Worm (Caenorhabditis elegans) whole organism, late embryonic: ENCODE results near the gene C03H5.9.

Experiments used
- C08G9.2 ChIP-seq: sonication (generic microtip); optimal IDR thresholded peaks from 2 replicates; lab custom pipeline; 2016; ENCODE audit warnings: mild to moderate bottlenecking, missing genetic modification characterization, moderate library complexity, missing compliant biosample characterization
- Y22D7AL.16 ChIP-seq: sonication (generic microtip); optimal IDR thresholded peaks from 2 replicates; lab custom pipeline; 2016; ENCODE audit warnings: missing genetic modification characterization, missing compliant biosample characterization
- ceh-14 ChIP-seq: sonication (generic microtip); optimal IDR thresholded peaks from 2 replicates; lab custom pipeline; 2016; ENCODE audit warnings: missing genotype, missing genetic modification characterization, missing compliant biosample characterization
- ceh-2 ChIP-seq: sonication (generic microtip); optimal IDR thresholded peaks from 2 replicates; lab custom pipeline; 2016; ENCODE audit warnings: missing genotype, missing genetic modification characterization, missing compliant biosample characterization
- ceh-22 ChIP-seq: sonication (generic microtip); optimal IDR thresholded peaks from 2 replicates; lab custom pipeline; 2017; ENCODE audit warnings: missing biosample characterization, missing genetic modification characterization
- ceh-24 ChIP-seq: sonication (generic microtip); optimal IDR thresholded peaks from 2 replicates; lab custom pipeline; 2016; ENCODE audit warnings: mild to moderate bottlenecking, missing genetic modification characterization, missing compliant biosample characterization
- ceh-34 ChIP-seq: sonication (generic microtip); optimal IDR thresholded peaks from 2 replicates; lab custom pipeline; 2016; ENCODE audit warnings: mild to moderate bottlenecking, missing genetic modification characterization, missing compliant biosample characterization
- ceh-45 ChIP-seq: fragments of 200-800 bp; sonication (Bioruptor generic); IDR thresholded peaks from 2 replicates; pipeline ENCODE4 v1.3.6; 2022; ENCODE audit warnings: missing genetic modification reagents, missing genetic modification characterization, missing compliant biosample characterization
- ceh-48 ChIP-seq: sonication (generic microtip); optimal IDR thresholded peaks from 2 replicates; lab custom pipeline; 2016; ENCODE audit warnings: missing genetic modification characterization, inconsistent platforms, missing compliant biosample characterization
- ceh-6 ChIP-seq: fragments of 200-800 bp; sonication (Bioruptor generic); optimal IDR thresholded peaks from 2 replicates; lab custom pipeline; 2018; ENCODE audit warnings: mild to moderate bottlenecking, missing genetic modification characterization, missing compliant biosample characterization
- che-1 ChIP-seq: sonication (generic microtip); optimal IDR thresholded peaks from 2 replicates; lab custom pipeline; 2016; ENCODE audit warnings: mild to moderate bottlenecking, missing genetic modification characterization, missing compliant biosample characterization
- dve-1 ChIP-seq: sonication (generic microtip); optimal IDR thresholded peaks from 2 replicates; lab custom pipeline; 2017; ENCODE audit warnings: antibody characterized with exemption, mild to moderate bottlenecking, missing genetic modification characterization, missing compliant biosample characterization
- elt-2 ChIP-seq: sonication (generic microtip); optimal IDR thresholded peaks from 2 replicates; lab custom pipeline; 2016; ENCODE audit warnings: missing genetic modification reagents, missing genetic modification characterization, missing compliant biosample characterization
- elt-4 ChIP-seq: sonication (generic microtip); optimal IDR thresholded peaks from 2 replicates; lab custom pipeline; 2016; ENCODE audit warnings: missing genetic modification characterization, missing compliant biosample characterization
- eyg-1 ChIP-seq: sonication (generic microtip); optimal IDR thresholded peaks from 2 replicates; lab custom pipeline; 2016; ENCODE audit warnings: missing genotype, missing genetic modification characterization, missing compliant biosample characterization
- fax-1 ChIP-seq: sonication (generic microtip); optimal IDR thresholded peaks from 2 replicates; lab custom pipeline; 2016; ENCODE audit warnings: missing genotype, missing genetic modification characterization, missing compliant biosample characterization
- fkh-10 ChIP-seq: fragments of 150-350 bp; optimal IDR thresholded peaks from 2 replicates; lab custom pipeline; 2014; ENCODE audit warnings: missing biosample characterization, missing genetic modification reagents, missing genetic modification characterization
- gmeb-2 ChIP-seq: sonication (generic microtip); optimal IDR thresholded peaks from 2 replicates; lab custom pipeline; 2016; ENCODE audit warnings: missing genetic modification characterization, inconsistent platforms, missing compliant biosample characterization
- hlh-30 ChIP-seq: sonication (generic microtip); optimal IDR thresholded peaks from 2 replicates; lab custom pipeline; 2017; ENCODE audit warnings: antibody characterized with exemption, missing genetic modification characterization, missing compliant biosample characterization; ENCODE audit not compliant: insufficient read depth
- hlh-8 ChIP-seq: sonication (generic microtip); optimal IDR thresholded peaks from 2 replicates; lab custom pipeline; 2016; ENCODE audit warnings: missing genotype, missing genetic modification characterization, missing compliant biosample characterization
- lim-6 ChIP-seq: sonication (generic microtip); optimal IDR thresholded peaks from 2 replicates; lab custom pipeline; 2016; ENCODE audit warnings: missing genetic modification characterization, missing compliant biosample characterization
- madf-2 ChIP-seq: sonication (generic microtip); optimal IDR thresholded peaks from 2 replicates; lab custom pipeline; 2017; ENCODE audit warnings: missing genetic modification characterization, missing compliant biosample characterization
- mec-3 ChIP-seq: sonication (generic microtip); optimal IDR thresholded peaks from 2 replicates; lab custom pipeline; 2016; ENCODE audit warnings: borderline replicate concordance, missing genetic modification characterization, missing compliant biosample characterization
- nfya-1 ChIP-seq: sonication (generic microtip); optimal IDR thresholded peaks from 2 replicates; lab custom pipeline; 2017; ENCODE audit warnings: missing genetic modification characterization, mild to moderate bottlenecking, missing compliant biosample characterization, antibody characterized with exemption, moderate library complexity
- odd-2 ChIP-seq: sonication (generic microtip); optimal IDR thresholded peaks from 2 replicates; lab custom pipeline; 2017; ENCODE audit warnings: antibody characterized with exemption, mild to moderate bottlenecking, missing genetic modification characterization, missing compliant biosample characterization
- pag-3 ChIP-seq: sonication (generic microtip); optimal IDR thresholded peaks from 2 replicates; lab custom pipeline; 2016; ENCODE audit warnings: missing compliant biosample characterization, missing genetic modification characterization, borderline replicate concordance
- pax-1 ChIP-seq: fragments of 150-350 bp; optimal IDR thresholded peaks from 2 replicates; lab custom pipeline; 2014; ENCODE audit warnings: missing biosample characterization, missing genetic modification characterization
- pha-2 ChIP-seq: sonication (generic microtip); optimal IDR thresholded peaks from 2 replicates; lab custom pipeline; 2017; ENCODE audit warnings: mild to moderate bottlenecking, missing genetic modification characterization, missing compliant biosample characterization
- pqm-1 ChIP-seq: sonication (generic microtip); optimal IDR thresholded peaks from 2 replicates; lab custom pipeline; 2016; ENCODE audit warnings: missing genetic modification characterization, missing compliant biosample characterization
- pros-1 ChIP-seq: fragments of 150-350 bp; optimal IDR thresholded peaks from 2 replicates; lab custom pipeline; 2014; ENCODE audit warnings: missing biosample characterization, missing genetic modification reagents, missing genetic modification characterization
- sox-2 ChIP-seq: fragments of 200-800 bp; sonication (Bioruptor generic); IDR thresholded peaks from 2 replicates; pipeline ENCODE4 v1.3.6; 2022; ENCODE audit warnings: missing genetic modification reagents, missing genetic modification characterization, missing compliant biosample characterization
- sox-4 ChIP-seq: sonication (generic microtip); optimal IDR thresholded peaks from 2 replicates; lab custom pipeline; 2017; ENCODE audit warnings: mild to moderate bottlenecking, missing genetic modification characterization, inconsistent platforms, missing compliant biosample characterization
- syd-9 ChIP-seq: sonication (generic microtip); optimal IDR thresholded peaks from 2 replicates; lab custom pipeline; 2016; ENCODE audit warnings: mild to moderate bottlenecking, missing genetic modification characterization, moderate library complexity, missing compliant biosample characterization
- ttx-3 ChIP-seq: sonication (generic microtip); optimal IDR thresholded peaks from 2 replicates; lab custom pipeline; 2016; ENCODE audit warnings: missing genetic modification reagents, missing genetic modification characterization, missing compliant biosample characterization
- unc-55 ChIP-seq: sonication (generic microtip); optimal IDR thresholded peaks from 2 replicates; lab custom pipeline; 2017; ENCODE audit warnings: missing biosample characterization, missing genetic modification reagents, missing genetic modification characterization
- unc-86 ChIP-seq: sonication (generic microtip); optimal IDR thresholded peaks from 2 replicates; lab custom pipeline; 2016; ENCODE audit warnings: missing genetic modification characterization, missing compliant biosample characterization
- zip-5 ChIP-seq: sonication (generic microtip); optimal IDR thresholded peaks from 2 replicates; lab custom pipeline; 2016; ENCODE audit warnings: missing genetic modification characterization, missing compliant biosample characterization
- ztf-16 ChIP-seq: sonication (generic microtip); optimal IDR thresholded peaks from 2 replicates; lab custom pipeline; 2017; ENCODE audit warnings: missing genetic modification characterization, missing compliant biosample characterization

Gene C03H5.9

DNA sequence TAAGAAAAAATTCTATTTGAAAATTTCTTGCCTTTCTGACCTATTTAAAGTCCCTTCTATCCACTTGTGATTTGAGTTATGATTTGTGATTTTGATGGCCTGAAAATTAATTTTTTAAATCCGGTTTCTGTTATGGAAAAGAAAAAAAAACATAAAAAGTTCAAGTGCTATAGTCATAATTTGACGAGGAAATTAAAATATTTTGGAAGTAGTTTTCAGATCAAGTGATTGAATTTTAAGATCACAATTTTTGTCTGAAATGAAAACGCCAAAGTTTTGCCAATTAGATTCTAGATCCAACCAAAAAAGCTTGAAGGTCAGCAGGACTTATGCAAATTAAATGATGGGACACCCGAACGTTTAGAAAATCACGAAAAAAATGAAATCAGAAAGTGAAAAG is 11.0 kb upstream of the C03H5.9 start, which contains the start of gene ptr-3:
ptr-3 (minus strand) TSS at position 101 of the 400 bp plus-strand sequence.
- TF ChIP-seq sox-4 (tag; lab: Kevin White, UChicago) (no peak), pqm-1 (tag; lab: Kevin White, UChicago) (no peak), eyg-1 (tag; lab: Kevin White, UChicago) (no peak), hlh-8 (no peak), pax-1 (no peak), fax-1 (tag; lab: Kevin White, UChicago) (no peak), lim-6 (tag; lab: Kevin White, UChicago) (no peak), fkh-10 (no peak), ceh-45 (GFP tag; lab: Robert Waterston, UW) (no peak), gmeb-2 (tag; lab: Kevin White, UChicago) (no peak), ztf-16 (tag; lab: Kevin White, UChicago) (no peak), elt-4 (tag; lab: Kevin White, UChicago) (no peak), zip-5 (tag; lab: Kevin White, UChicago) (no peak), sox-2 (GFP tag; lab: Robert Waterston, UW) (no peak)

DNA sequence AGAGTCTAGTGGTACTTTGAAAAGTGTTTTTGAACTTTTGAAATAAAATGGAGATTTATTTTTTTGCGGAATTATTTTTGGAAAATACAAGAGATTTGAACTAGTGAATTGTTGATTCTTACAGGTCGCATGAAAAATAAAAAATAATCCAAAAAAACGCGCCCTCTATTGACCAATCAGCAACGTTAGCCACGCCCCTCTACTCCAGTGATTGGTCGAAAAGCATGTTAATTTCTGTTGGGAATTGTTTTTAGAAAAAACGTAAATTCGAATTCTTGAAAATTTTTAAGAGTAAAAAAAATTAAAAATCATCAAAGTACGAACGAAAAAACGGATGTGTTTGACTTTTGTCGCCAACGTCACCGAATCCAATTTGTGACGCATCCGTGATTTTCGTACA is 8.1 kb upstream of the C03H5.9 start:
- TF ChIP-seq dve-1 (tag; lab: Kevin White, UChicago) = no peak
- no peak for TF ChIP-seq ceh-22
- peak; percentile 53 for TF ChIP-seq nfya-1
- no peak for TF ChIP-seq unc-55 (GFP tag; lab: Kevin White, UChicago)
- TF ChIP-seq pros-1 (tag; lab: Kevin White, UChicago) = no peak
- TF ChIP-seq hlh-30 (tag; lab: Kevin White, UChicago) = no peak

DNA sequence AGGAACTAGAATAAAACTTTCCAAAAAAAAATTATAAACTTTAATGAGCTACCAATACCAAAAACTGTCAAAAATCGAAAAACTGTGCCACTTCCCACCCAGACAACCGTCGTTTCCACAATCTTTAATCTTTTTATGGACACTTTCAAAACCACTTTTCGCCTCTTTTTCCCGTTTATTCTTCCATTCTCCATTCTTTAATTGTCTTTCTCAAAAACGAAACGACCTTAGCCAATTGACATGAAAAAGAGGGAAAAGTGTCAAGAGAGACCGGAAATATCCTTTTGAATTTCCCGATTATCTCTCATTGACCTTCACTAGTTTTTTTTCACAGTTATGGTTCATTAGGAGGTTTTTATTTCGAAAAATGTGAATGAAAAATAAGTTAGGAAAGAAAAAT is 6.9 kb upstream of the C03H5.9 start:
- no peak for TF ChIP-seq mec-3 (tag; lab: Kevin White, UChicago)
- TF ChIP-seq che-1 (tag; lab: Kevin White, UChicago) = no peak
- TF ChIP-seq elt-2 = no peak
- no peak for TF ChIP-seq gmeb-2 (tag; lab: Kevin White, UChicago)
- TF ChIP-seq odd-2 (tag; lab: Kevin White, UChicago) = no peak
- TF ChIP-seq syd-9 = no peak
- TF ChIP-seq Y22D7AL.16 (tag; lab: Kevin White, UChicago) = no peak
- no peak for TF ChIP-seq ceh-48
- no peak for TF ChIP-seq ceh-14
- TF ChIP-seq ttx-3 = no peak
- no peak for TF ChIP-seq ceh-34
- no peak for TF ChIP-seq C08G9.2 (tag; lab: Kevin White, UChicago)
- TF ChIP-seq hlh-8 = no peak
- no peak for TF ChIP-seq madf-2
- TF ChIP-seq pag-3 = no peak
- no peak for TF ChIP-seq ceh-6 (GFP tag; lab: Kevin White, UChicago)
- TF ChIP-seq unc-86 (tag; lab: Kevin White, UChicago) = no peak
- no peak for TF ChIP-seq pha-2
- TF ChIP-seq sox-2 (GFP tag; lab: Robert Waterston, UW) = no peak
- TF ChIP-seq ceh-2 (tag; lab: Kevin White, UChicago) = no peak

DNA sequence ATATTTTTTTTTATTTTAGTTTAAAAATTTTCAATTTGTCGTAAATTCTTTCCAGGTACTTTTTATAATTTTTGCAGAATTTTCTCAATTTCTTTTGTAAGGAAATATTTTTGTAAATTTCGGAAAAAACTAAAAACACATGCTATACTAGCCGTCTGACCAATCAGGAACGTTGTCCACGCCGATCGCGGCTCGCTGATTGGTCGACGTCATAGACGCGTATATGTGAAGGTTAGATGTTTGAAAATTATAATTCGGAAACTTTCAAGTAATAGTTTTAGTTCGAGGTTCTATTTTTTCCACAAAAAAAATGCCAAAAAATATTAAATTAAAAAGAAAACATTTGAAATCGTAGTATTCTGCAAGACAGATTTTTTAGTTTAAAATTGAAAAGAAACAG is 6.2 kb upstream of the C03H5.9 start:
- TF ChIP-seq nfya-1 (peak; percentile 69), ceh-24 (tag; lab: Kevin White, UChicago) (no peak)
